Fruit fly (Drosophila melanogaster) whole organism, embryonic: ENCODE measurements around the gene armi.

Experiments
- Blimp-1 ChIP-seq: fragments of 200-800 bp; sonication (Bioruptor generic); optimal IDR thresholded peaks from 3 replicates; lab custom pipeline; 2018; ENCODE audit warnings: missing biosample characterization, missing genetic modification characterization, mild to moderate bottlenecking, moderate library complexity, missing genetic modification reagents
- Bteb2 ChIP-seq: fragments of 200-800 bp; sonication (Bioruptor generic); optimal IDR thresholded peaks from 2 replicates; lab custom pipeline; 2016; ENCODE audit warnings: missing biosample characterization, missing genetic modification characterization
- C15 ChIP-seq: fragments of 200-800 bp; sonication (Bioruptor generic); IDR thresholded peaks from 3 replicates; pipeline ENCODE4 v1.3.6; 2022; ENCODE audit warnings: missing biosample characterization, missing genetic modification characterization
- CG10274 ChIP-seq: fragments of 200-800 bp; sonication (Bioruptor generic); optimal IDR thresholded peaks from 3 replicates; lab custom pipeline; 2017; ENCODE audit warnings: missing biosample characterization, mild to moderate bottlenecking, missing genetic modification characterization
- CG11247 ChIP-seq: fragments of 200-800 bp; sonication (Bioruptor generic); IDR thresholded peaks from 2 replicates; pipeline ENCODE4 v1.3.6; 2022; ENCODE audit warnings: missing biosample characterization, missing genetic modification characterization
- CG12155 ChIP-seq: fragments of 200-800 bp; sonication (Bioruptor generic); optimal IDR thresholded peaks from 3 replicates; lab custom pipeline; 2016; ENCODE audit warnings: missing biosample characterization, missing genetic modification characterization
- CG13624 ChIP-seq: fragments of 200-800 bp; sonication (Bioruptor generic); optimal IDR thresholded peaks from 2 replicates; lab custom pipeline; 2016; ENCODE audit warnings: missing biosample characterization, missing genetic modification characterization
- CG1603 ChIP-seq: fragments of 200-800 bp; sonication (Bioruptor generic); optimal IDR thresholded peaks from 2 replicates; lab custom pipeline; 2019; ENCODE audit warnings: missing biosample characterization, mild to moderate bottlenecking, missing genetic modification characterization, moderate library complexity
- CG3163 ChIP-seq: fragments of 200-800 bp; sonication (Bioruptor generic); optimal IDR thresholded peaks from 3 replicates; lab custom pipeline; 2016; ENCODE audit warnings: missing biosample characterization, missing genetic modification characterization
- CG34422 ChIP-seq: fragments of 200-800 bp; sonication (Bioruptor generic); IDR thresholded peaks from 3 replicates; pipeline ENCODE4 v1.3.6; 2022; ENCODE audit warnings: missing biosample characterization, missing genetic modification characterization
- CG4360 ChIP-seq: fragments of 200-800 bp; sonication (Bioruptor generic); IDR thresholded peaks from 2 replicates; pipeline ENCODE4 v1.3.6; 2022; ENCODE audit warnings: missing biosample characterization, missing genetic modification characterization
- CG4820 ChIP-seq: fragments of 200-800 bp; sonication (Bioruptor generic); optimal IDR thresholded peaks from 3 replicates; lab custom pipeline; 2016; ENCODE audit warnings: missing biosample characterization, missing genetic modification characterization
- CG5180 ChIP-seq: fragments of 200-800 bp; sonication (Bioruptor generic); optimal IDR thresholded peaks from 3 replicates; lab custom pipeline; 2017; ENCODE audit warnings: missing biosample characterization, missing genetic modification characterization, mild to moderate bottlenecking, moderate library complexity, missing genetic modification reagents
- CG6175 ChIP-seq: fragments of 200-800 bp; sonication (Bioruptor generic); IDR thresholded peaks from 3 replicates; pipeline ENCODE4 v1.3.6; 2022; ENCODE audit warnings: missing biosample characterization, missing genetic modification characterization
- CG7271 ChIP-seq: fragments of 200-800 bp; sonication (Bioruptor generic); optimal IDR thresholded peaks from 2 replicates; lab custom pipeline; 2018; ENCODE audit warnings: missing biosample characterization, mild to moderate bottlenecking, missing genetic modification characterization, moderate library complexity
- CG7556 ChIP-seq: fragments of 200-800 bp; sonication (Bioruptor generic); optimal IDR thresholded peaks from 2 replicates; lab custom pipeline; 2017; ENCODE audit warnings: missing biosample characterization, mild to moderate bottlenecking, missing genetic modification characterization
- CG8388 ChIP-seq: fragments of 200-800 bp; sonication (Bioruptor generic); optimal IDR thresholded peaks from 2 replicates; lab custom pipeline; 2019; ENCODE audit warnings: missing biosample characterization, mild to moderate bottlenecking, missing genetic modification characterization, moderate library complexity
- Doc3 ChIP-seq: fragments of 200-800 bp; sonication (Bioruptor generic); IDR thresholded peaks from 3 replicates; pipeline ENCODE4 v1.3.6; 2022; ENCODE audit warnings: missing biosample characterization, missing genetic modification characterization; ENCODE audit not compliant: partially characterized antibody
- H2.0 ChIP-seq: fragments of 200-800 bp; sonication (Bioruptor generic); IDR thresholded peaks from 2 replicates; pipeline ENCODE4 v1.3.6; 2022; ENCODE audit warnings: missing biosample characterization, missing genetic modification characterization
- HLH3B ChIP-seq: fragments of 200-800 bp; sonication (Bioruptor generic); IDR thresholded peaks from 2 replicates; pipeline ENCODE4 v1.3.6; 2022; ENCODE audit warnings: missing biosample characterization, missing genetic modification characterization
- HLH4C ChIP-seq: fragments of 200-800 bp; sonication (Bioruptor generic); IDR thresholded peaks from 3 replicates; pipeline ENCODE4 v1.3.6; 2022; ENCODE audit warnings: missing biosample characterization, missing genetic modification characterization; ENCODE audit not compliant: partially characterized antibody
- Hmr ChIP-seq: fragments of 200-800 bp; sonication (Bioruptor generic); optimal IDR thresholded peaks from 3 replicates; lab custom pipeline; 2017; ENCODE audit warnings: mild to moderate bottlenecking, missing biosample characterization, missing genetic modification reagents, missing genetic modification characterization
- MESR4 ChIP-seq: fragments of 200-800 bp; sonication (Bioruptor generic); optimal IDR thresholded peaks from 2 replicates; lab custom pipeline; 2018; ENCODE audit warnings: missing biosample characterization, mild to moderate bottlenecking, missing genetic modification characterization, moderate library complexity
- Neu2 ChIP-seq: fragments of 200-800 bp; sonication (Bioruptor generic); optimal IDR thresholded peaks from 3 replicates; lab custom pipeline; 2016; ENCODE audit warnings: missing biosample characterization, missing genetic modification characterization, borderline replicate concordance
- Nf-YC ChIP-seq: fragments of 200-800 bp; optimal IDR thresholded peaks from 3 replicates; lab custom pipeline; 2019; ENCODE audit warnings: missing biosample characterization, mild to moderate bottlenecking, missing genetic modification characterization, moderate library complexity
- NfI ChIP-seq: fragments of 200-800 bp; sonication (Bioruptor generic); optimal IDR thresholded peaks from 3 replicates; lab custom pipeline; 2018; ENCODE audit warnings: missing biosample characterization, mild to moderate bottlenecking, missing genetic modification characterization, moderate library complexity
- Taf1 ChIP-seq: fragments of 200-800 bp; sonication (Bioruptor generic); IDR thresholded peaks from 2 replicates; pipeline ENCODE4 v1.3.6; 2022; ENCODE audit warnings: missing biosample characterization, missing genetic modification characterization
- corto ChIP-seq: fragments of 200-800 bp; sonication (Bioruptor generic); optimal IDR thresholded peaks from 2 replicates; lab custom pipeline; 2016; ENCODE audit warnings: missing biosample characterization, mild to moderate bottlenecking, missing genetic modification characterization, moderate library complexity
- danr ChIP-seq: fragments of 200-800 bp; sonication (Bioruptor generic); IDR thresholded peaks from 2 replicates; pipeline ENCODE4 v1.3.6; 2022; ENCODE audit warnings: missing biosample characterization, missing genetic modification characterization
- en ChIP-seq: fragments of 200-800 bp; sonication (Bioruptor generic); optimal IDR thresholded peaks from 2 replicates; lab custom pipeline; 2016; ENCODE audit warnings: missing biosample characterization, missing genetic modification characterization
- gcm ChIP-seq: fragments of 200-800 bp; sonication (Bioruptor generic); optimal IDR thresholded peaks from 2 replicates; lab custom pipeline; 2019; ENCODE audit warnings: missing biosample characterization, mild to moderate bottlenecking, missing genetic modification characterization, moderate library complexity
- gt ChIP-seq: fragments of 200-800 bp; sonication (Bioruptor generic); IDR thresholded peaks from 2 replicates; pipeline ENCODE4 v1.3.6; 2022; ENCODE audit warnings: missing biosample characterization, missing genetic modification characterization
- hth ChIP-seq: fragments of >200 bp; optimal IDR thresholded peaks from 2 replicates; lab custom pipeline; 2017; ENCODE audit warnings: inconsistent platforms
- jigr1 ChIP-seq: fragments of 200-800 bp; sonication (Bioruptor generic); IDR thresholded peaks from 3 replicates; pipeline ENCODE4 v1.3.6; 2022; ENCODE audit warnings: missing biosample characterization, missing genetic modification characterization
- jing ChIP-seq: fragments of 200-800 bp; sonication (Bioruptor generic); optimal IDR thresholded peaks from 2 replicates; lab custom pipeline; 2018; ENCODE audit warnings: missing biosample characterization, mild to moderate bottlenecking, missing genetic modification characterization
- lmd ChIP-seq: fragments of 200-800 bp; sonication (Bioruptor generic); IDR thresholded peaks from 2 replicates; pipeline ENCODE4 v1.3.6; 2022; ENCODE audit warnings: missing biosample characterization, missing genetic modification characterization
- lov ChIP-seq, 2 experiments: fragments of 200-800 bp in 1 of 2; fragments of >200 bp in 1 of 2; sonication (Bioruptor generic) in 1 of 2; IDR thresholded peaks in 1 of 2; optimal IDR thresholded peaks in 1 of 2; 2 replicates in 1 of 2; 3 replicates in 1 of 2; pipeline versions ENCODE4 v1.3.6 to Lab custom; 2017 to 2022; ENCODE audit warnings: missing biosample characterization in 1 of 2, missing genetic modification characterization in 1 of 2
- maf-S ChIP-seq: fragments of 200-800 bp; sonication (Bioruptor generic); optimal IDR thresholded peaks from 2 replicates; lab custom pipeline; 2016; ENCODE audit warnings: missing biosample characterization, missing genetic modification characterization
- nau ChIP-seq: fragments of 200-800 bp; sonication (Bioruptor generic); optimal IDR thresholded peaks from 3 replicates; lab custom pipeline; 2017; ENCODE audit warnings: missing biosample characterization, mild to moderate bottlenecking, missing genetic modification characterization, missing genetic modification reagents
- oc ChIP-seq: fragments of 200-800 bp; sonication (Bioruptor generic); optimal IDR thresholded peaks from 2 replicates; lab custom pipeline; 2018; ENCODE audit warnings: missing biosample characterization, mild to moderate bottlenecking, missing genetic modification characterization, moderate library complexity
- otp ChIP-seq: fragments of 200-800 bp; sonication (Bioruptor generic); IDR thresholded peaks from 3 replicates; pipeline ENCODE4, ENCODE4 v1.3.6; 2022; ENCODE audit warnings: missing biosample characterization, missing genetic modification characterization
- pzg ChIP-seq: fragments of 200-800 bp; sonication (Bioruptor generic); optimal IDR thresholded peaks from 3 replicates; lab custom pipeline; 2018; ENCODE audit warnings: missing biosample characterization, mild to moderate bottlenecking, missing genetic modification characterization, moderate library complexity
- row ChIP-seq: fragments of 200-800 bp; sonication (Bioruptor generic); IDR thresholded peaks from 3 replicates; pipeline ENCODE4 v1.3.6; 2022; ENCODE audit warnings: missing biosample characterization, missing genetic modification characterization
- run ChIP-seq: fragments of 200-800 bp; sonication (Bioruptor generic); optimal IDR thresholded peaks from 3 replicates; lab custom pipeline; 2018; ENCODE audit warnings: missing biosample characterization, mild to moderate bottlenecking, missing genetic modification characterization
- slbo ChIP-seq: fragments of 200-800 bp; sonication (Bioruptor generic); IDR thresholded peaks from 2 replicates; pipeline ENCODE4 v1.3.6; 2022; ENCODE audit warnings: missing biosample characterization, missing genetic modification characterization
- sna ChIP-seq: fragments of 200-800 bp; sonication (Bioruptor generic); IDR thresholded peaks from 2 replicates; pipeline ENCODE4 v1.3.6; 2022; ENCODE audit warnings: missing biosample characterization, missing genetic modification characterization; ENCODE audit not compliant: partially characterized antibody
- so ChIP-seq: fragments of 200-800 bp; sonication (Bioruptor generic); IDR thresholded peaks from 3 replicates; pipeline ENCODE4 v1.3.6; 2022; ENCODE audit warnings: missing biosample characterization, missing genetic modification characterization
- sr ChIP-seq: fragments of 200-800 bp; sonication (Bioruptor generic); IDR thresholded peaks from 3 replicates; pipeline ENCODE4 v1.3.6; 2022; ENCODE audit warnings: missing biosample characterization, missing genetic modification characterization
- tup ChIP-seq: fragments of 200-800 bp; sonication (Bioruptor generic); optimal IDR thresholded peaks from 2 replicates; lab custom pipeline; 2016; ENCODE audit warnings: missing biosample characterization, mild to moderate bottlenecking, missing genetic modification characterization, moderate library complexity
- zfh1 ChIP-seq: fragments of 200-800 bp; sonication (Bioruptor generic); IDR thresholded peaks from 3 replicates; pipeline ENCODE4 v1.3.6; 2022; ENCODE audit warnings: missing biosample characterization, missing genetic modification characterization

armi gene

dm6 chr3L:3472786-3473185 lies 11.7 kb downstream of the armi start (continued):
- TF ChIP-seq HLH3B (peak; percentile 68), CG1603 (tag; lab: Kevin White, UChicago) (peak; percentile 28), nau (peak; percentile 63), Nf-YC (tag; lab: Kevin White, UChicago) (peak; percentile 66), CG12155 (GFP tag; lab: Kevin White, UChicago) (peak; percentile 43), hth (lab: Kevin White, UChicago) (no peak), CG6175 (GFP tag; lab: Robert Waterston, UW) (no peak), so (peak; percentile 80), pzg (GFP tag; lab: Kevin White, UChicago) (no peak), run (tag; lab: Kevin White, UChicago) (peak; percentile 20), CG8388 (peak; percentile 39), lov (optimal IDR thresholded peaks at IDR 0.05; lab: Kevin White, UChicago) (no peak), lov (GFP tag; IDR thresholded peaks at IDR 0.05; lab: Robert Waterston, UW) (peak; percentile 68; the same call in 1 of the 3 replicates), jing (no peak), sna (GFP tag; lab: Robert Waterston, UW) (no peak), Blimp-1 (peak; percentile 58), sr (GFP tag; lab: Robert Waterston, UW) (no peak), Hmr (GFP tag; lab: Kevin White, UChicago) (peak; percentile 94), tup (peak; percentile 14), Taf1 (GFP tag; lab: Robert Waterston, UW) (peak; percentile 50; the same call in 1 of the 2 replicates), slbo (GFP tag; lab: Robert Waterston, UW) (peak; percentile 77), maf-S (GFP tag; lab: Kevin White, UChicago) (peak; percentile 34), Bteb2 (peak; percentile 56), CG11247 (peak; percentile 74), CG4820 (GFP tag; lab: Kevin White, UChicago) (peak; percentile 32), en (GFP tag; lab: Kevin White, UChicago) (peak; percentile 16), NfI (peak; percentile 73), corto (no peak), CG3163 (GFP tag; lab: Kevin White, UChicago) (no peak), CG10274 (GFP tag; lab: Kevin White, UChicago) (peak; percentile 51), danr (GFP tag; lab: Robert Waterston, UW) (0 out of 2 replicates have a peak, but pooled peaks have one; percentile 25), MESR4 (GFP tag; lab: Kevin White, UChicago) (no peak), CG5180 (GFP tag; lab: Kevin White, UChicago) (peak; percentile 49), zfh1 (peak; percentile 36; the same call in 1 of the 3 replicates), oc (tag; lab: Kevin White, UChicago) (peak; percentile 51), CG34422 (GFP tag; lab: Robert Waterston, UW) (peak; percentile 57; the same call in 1 of the 3 replicates), gcm (GFP tag; lab: Kevin White, UChicago) (peak; percentile 56), otp (GFP tag; lab: Robert Waterston, UW) (peak; percentile 69; the same call in 2 of the 3 replicates), CG13624 (GFP tag; lab: Kevin White, UChicago) (peak; percentile 57), CG7556 (GFP tag; lab: Kevin White, UChicago) (peak; percentile 87), lmd (GFP tag; lab: Robert Waterston, UW) (peak; percentile 71), row (peak; percentile 81), CG4360 (GFP tag; lab: Robert Waterston, UW) (no peak), CG7271 (peak; percentile 51), C15 (GFP tag; lab: Robert Waterston, UW) (no peak), Neu2 (no peak), Doc3 (GFP tag; lab: Robert Waterston, UW) (no peak), gt (GFP tag; lab: Robert Waterston, UW) (no peak), jigr1 (no peak), HLH4C (GFP tag; lab: Robert Waterston, UW) (no peak), H2.0 (GFP tag; lab: Robert Waterston, UW) (peak; percentile 59)
